Fruit fly (Drosophila melanogaster): Measurements from ENCODE around the gene Neto.

Gene Neto

DNA sequence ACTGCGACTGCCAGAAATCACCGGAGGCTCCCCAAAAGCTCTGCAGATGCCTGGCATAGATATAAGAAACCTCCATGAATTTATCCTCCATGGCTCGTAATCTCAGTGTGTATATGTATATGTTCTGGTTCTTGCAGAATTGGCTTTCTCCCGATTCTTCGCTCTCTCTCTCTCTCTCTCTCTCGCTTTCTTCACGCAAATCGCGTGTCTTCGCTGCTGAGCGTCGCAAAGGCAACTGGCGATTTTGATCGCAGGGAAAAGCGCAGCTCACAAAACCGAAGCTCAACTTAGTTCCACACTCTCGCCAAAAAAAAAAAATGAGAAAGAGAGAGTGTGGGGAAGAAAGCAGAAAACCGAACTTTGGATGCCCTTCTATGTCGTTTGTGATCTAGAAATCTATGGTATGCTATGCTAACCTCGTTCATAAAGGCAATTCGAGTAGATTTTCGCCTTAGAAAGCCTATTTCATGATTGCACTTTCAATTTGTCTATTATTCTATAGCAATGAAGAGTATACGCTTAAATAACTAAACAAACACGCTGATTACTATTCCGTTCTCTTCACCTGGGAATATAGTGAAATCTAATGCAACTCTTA is 34.2 kb upstream of the Neto start (continued):
- TF ChIP-seq cyc (GFP tag; optimal IDR thresholded peaks at IDR 0.05), result no peak
- TF ChIP-seq CG11294 (GFP tag; IDR thresholded peaks at IDR 0.05), result no peak
- TF ChIP-seq CG31627 (GFP tag; optimal IDR thresholded peaks at IDR 0.05), result no peak
- no peak for TF ChIP-seq net (GFP tag; optimal IDR thresholded peaks at IDR 0.05)
- no peak for TF ChIP-seq lz (GFP tag; optimal IDR thresholded peaks at IDR 0.05)
- no peak for TF ChIP-seq CG1621 (tag; optimal IDR thresholded peaks at IDR 0.05)
- TF ChIP-seq Ets96B (tag; optimal IDR thresholded peaks at IDR 0.05), result no peak
- no peak for TF ChIP-seq CG7368 (GFP tag; optimal IDR thresholded peaks at IDR 0.05)
- TF ChIP-seq CG3919 (GFP tag; optimal IDR thresholded peaks at IDR 0.05), result no peak
- no peak for TF ChIP-seq OdsH (GFP tag; optimal IDR thresholded peaks at IDR 0.05)
- no peak for TF ChIP-seq fd59A (GFP tag; optimal IDR thresholded peaks at IDR 0.05)
- TF ChIP-seq Smox (GFP tag; optimal IDR thresholded peaks at IDR 0.05), result no peak
- TF ChIP-seq Hr39 (GFP tag; optimal IDR thresholded peaks at IDR 0.05), result no peak
- TF ChIP-seq CG11902 (GFP tag; optimal IDR thresholded peaks at IDR 0.05), result no peak
- TF ChIP-seq Met (GFP tag; optimal IDR thresholded peaks at IDR 0.05), result no peak

DNA sequence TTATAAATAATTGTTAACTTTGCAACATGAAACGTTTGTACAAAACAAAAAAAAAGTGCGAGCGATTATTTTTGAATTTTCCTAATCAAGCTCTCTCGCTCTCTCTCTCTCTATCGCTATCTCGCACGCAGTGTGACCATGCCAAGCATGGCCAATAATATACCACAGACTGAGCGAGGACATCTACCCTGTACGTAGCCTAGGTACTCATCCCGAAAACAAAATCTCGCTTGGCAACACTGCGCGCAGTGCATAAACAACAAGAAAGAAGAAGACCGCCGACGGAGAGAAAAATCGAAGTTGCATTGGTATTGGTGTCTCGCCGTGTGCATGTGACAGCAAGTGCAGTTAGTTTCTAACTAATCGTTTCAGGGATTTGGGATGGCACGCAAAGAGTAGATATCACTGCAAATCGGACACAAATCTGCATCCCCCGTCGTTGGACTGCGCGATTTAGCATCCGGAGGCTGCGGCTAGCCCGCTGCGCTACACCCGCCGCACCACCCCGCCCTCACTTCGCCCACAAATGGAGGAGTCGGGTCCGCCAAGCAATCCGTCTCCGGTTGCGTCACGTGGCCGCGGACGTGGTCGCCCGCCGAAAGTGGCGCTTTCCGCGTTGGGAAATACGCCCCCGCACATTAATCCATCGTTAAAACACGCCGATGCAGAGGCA is 32.6 kb upstream of the Neto start, which contains the start of the genes CG1998 and Set2:
Gene CG1998, minus strand, starts transcription at position 134 of the 673 bp plus-strand sequence.
Gene Set2, plus strand, starts transcription at position 302 of the 673 bp plus-strand sequence.
- TF ChIP-seq CG8119 (GFP tag; IDR thresholded peaks at IDR 0.05) (0 out of 3 replicates have a peak, but pooled peaks have one; percentile 12), vri (GFP tag; optimal IDR thresholded peaks at IDR 0.05) (no peak), Eip78C (GFP tag) (peak; percentile 29), CG1621 (tag; optimal IDR thresholded peaks at IDR 0.05) (peak; percentile 59)

dm6 chrX:13421059-13421458 is 24.6 kb upstream of the Neto start:
- no peak for TF ChIP-seq acj6 (GFP tag; optimal IDR thresholded peaks at IDR 0.05)
- no peak for TF ChIP-seq Sox102F (GFP tag; optimal IDR thresholded peaks at IDR 0.05)
- TF ChIP-seq CG6854 (GFP tag; optimal IDR thresholded peaks at IDR 0.05), result peak; percentile 97
- no peak for TF ChIP-seq Eip78C (GFP tag)
- no peak for TF ChIP-seq CG6792 (GFP tag; optimal IDR thresholded peaks at IDR 0.05)
- no peak for TF ChIP-seq CG11902 (GFP tag; optimal IDR thresholded peaks at IDR 0.05)
- TF ChIP-seq CG6276 (GFP tag; optimal IDR thresholded peaks at IDR 0.05), result no peak

dm6 chrX:13434065-13434464 is 11.6 kb upstream of the Neto start:
- TF ChIP-seq CG3919 (GFP tag; optimal IDR thresholded peaks at IDR 0.05) (no peak), lz (GFP tag; optimal IDR thresholded peaks at IDR 0.05) (no peak), Lpt (GFP tag; optimal IDR thresholded peaks at IDR 0.05) (no peak), fd85E (GFP tag; optimal IDR thresholded peaks at IDR 0.05) (no peak), achi (GFP tag; optimal IDR thresholded peaks at IDR 0.05) (no peak), salr (GFP tag; optimal IDR thresholded peaks at IDR 0.05) (no peak), Hr38 (GFP tag; optimal IDR thresholded peaks at IDR 0.05) (no peak), esn (GFP tag; optimal IDR thresholded peaks at IDR 0.05) (no peak), acj6 (GFP tag; optimal IDR thresholded peaks at IDR 0.05) (no peak), CG4318 (GFP tag; optimal IDR thresholded peaks at IDR 0.05) (no peak), CG3032 (tag; optimal IDR thresholded peaks at IDR 0.05) (no peak), CG31627 (GFP tag; optimal IDR thresholded peaks at IDR 0.05) (no peak), Hr4 (GFP tag; optimal IDR thresholded peaks at IDR 0.05) (no peak), Eip93F (GFP tag; optimal IDR thresholded peaks at IDR 0.05) (no peak), ss (GFP tag; optimal IDR thresholded peaks at IDR 0.05) (no peak)
